Fruit fly (Drosophila melanogaster) whole organism, adult: Measurements from ENCODE around the gene Atg8b.

Source experiments
- CG1620 ChIP-seq: fragments of 200-800 bp; sonication (Bioruptor generic); optimal IDR thresholded peaks from 2 replicates; lab custom pipeline; 2016; ENCODE audit warnings: missing biosample characterization, missing genetic modification characterization
- CG33017 ChIP-seq: fragments of 200-800 bp; sonication (Bioruptor generic); optimal IDR thresholded peaks from 2 replicates; lab custom pipeline; 2018; ENCODE audit warnings: missing biosample characterization, mild to moderate bottlenecking, missing genetic modification characterization, moderate library complexity
- CG5204 ChIP-seq: fragments of 200-800 bp; sonication (Bioruptor generic); optimal IDR thresholded peaks from 2 replicates; lab custom pipeline; 2016; ENCODE audit warnings: missing biosample characterization, missing genetic modification characterization
- Clk ChIP-seq: fragments of 200-800 bp; sonication (Bioruptor generic); optimal IDR thresholded peaks from 2 replicates; lab custom pipeline; 2017; ENCODE audit warnings: missing biosample characterization, missing genetic modification characterization
- Hr96 ChIP-seq: fragments of 200-800 bp; sonication (Bioruptor generic); optimal IDR thresholded peaks from 2 replicates; lab custom pipeline; 2016; ENCODE audit warnings: missing biosample characterization, missing genetic modification characterization
- bab1 ChIP-seq: fragments of 200-800 bp; sonication (Bioruptor generic); optimal IDR thresholded peaks from 3 replicates; lab custom pipeline; 2019; ENCODE audit warnings: missing biosample characterization, mild to moderate bottlenecking, missing genetic modification characterization, moderate library complexity
- kay ChIP-seq: fragments of 200-800 bp; sonication (Bioruptor generic); peaks from one replicate; lab custom pipeline; 2016; ENCODE audit warnings: missing biosample characterization, missing genetic modification characterization, borderline replicate concordance
- ovo ChIP-seq: fragments of 200-800 bp; sonication (Bioruptor generic); optimal IDR thresholded peaks from 2 replicates; lab custom pipeline; 2016; ENCODE audit warnings: missing biosample characterization, missing genetic modification characterization
- pad ChIP-seq: fragments of 200-800 bp; sonication (Bioruptor generic); optimal IDR thresholded peaks from 3 replicates; lab custom pipeline; 2017; ENCODE audit warnings: missing biosample characterization, missing genetic modification characterization, mild to moderate bottlenecking, moderate library complexity, missing genetic modification reagents
- tj ChIP-seq: fragments of 200-800 bp; sonication (Bioruptor generic); optimal IDR thresholded peaks from 3 replicates; lab custom pipeline; 2017; ENCODE audit warnings: missing biosample characterization, mild to moderate bottlenecking, missing genetic modification characterization, moderate library complexity
- toe ChIP-seq: fragments of 200-800 bp; sonication (Bioruptor generic); optimal IDR thresholded peaks from 2 replicates; lab custom pipeline; 2016; ENCODE audit warnings: missing biosample characterization, missing genetic modification characterization

- TF ChIP-seq tj (no peak), Clk (no peak), Hr96 (GFP tag; lab: Kevin White, UChicago) (no peak), bab1 (GFP tag; lab: Kevin White, UChicago) (no peak), CG5204 (GFP tag; lab: Kevin White, UChicago) (no peak), pad (GFP tag; lab: Kevin White, UChicago) (no peak), CG33017 (no peak), ovo (GFP tag; lab: Kevin White, UChicago) (no peak), CG1620 (no peak), kay (GFP tag; lab: Kevin White, UChicago) (no peak), toe (GFP tag; lab: Kevin White, UChicago) (no peak)
Measured at dm6 chr3R:17681611-17682243, 43.1 kb downstream of the Atg8b start.
